Worm (Caenorhabditis elegans): ENCODE data around the gene C35D10.17.
A peak's percentile ranks its signal among the peaks of the same experiment; 100 is the strongest.

Gene C35D10.17

ce11 chrIII:4883429-4883828 lies 16.6 kb downstream of the C35D10.17 start, which contains the start of gene clec-5:
TSS of gene clec-5 (minus strand) at chrIII:4883606.
- TF ChIP-seq nhr-41 (GFP tag; IDR thresholded peaks at IDR 0.05) (no peak), pqm-1 (tag; optimal IDR thresholded peaks at IDR 0.05) (peak; percentile 56), dve-1 (tag; optimal IDR thresholded peaks at IDR 0.05; ENCODE audit: insufficient read depth) (peak; percentile 13), tra-1 (GFP tag; IDR thresholded peaks at IDR 0.05) (no peak), daf-16 (GFP tag; optimal IDR thresholded peaks at IDR 0.05) (no peak), daf-16 (tag; optimal IDR thresholded peaks at IDR 0.05) (peak; percentile 17), mxl-3 (GFP tag; optimal IDR thresholded peaks at IDR 0.05) (no peak), spr-3 (GFP tag; optimal IDR thresholded peaks at IDR 0.05) (no peak)

- TF ChIP-seq daf-16 (GFP tag; optimal IDR thresholded peaks at IDR 0.05) (no peak), daf-16 (tag; optimal IDR thresholded peaks at IDR 0.05) (peak; percentile 42), ceh-44 (GFP tag; IDR thresholded peaks at IDR 0.05) (no peak), dmd-6 (GFP tag; IDR thresholded peaks at IDR 0.05) (peak; percentile 36; the same call in 1 of the 2 replicates), nhr-28 (tag; optimal IDR thresholded peaks at IDR 0.05) (peak; percentile 8)
Measured at ce11 chrIII:4887291-4887690, 20.4 kb downstream of the C35D10.17 start, which contains the start of gene clec-6. TSS of gene clec-6 (minus strand) at chrIII:4887444.

ce11 chrIII:4890997-4891396 lies 24.1 kb downstream of the C35D10.17 start, which contains the start of gene F26F4.5:
TSS of gene F26F4.5 (minus strand) at chrIII:4891252.
- TF ChIP-seq aha-1 (tag) (peak; percentile 70), lin-38 (GFP tag; IDR thresholded peaks at IDR 0.05) (peak; percentile 45; the same call in 1 of the 2 replicates), Y105C5A.15 (GFP tag; IDR thresholded peaks at IDR 0.05) (no peak)

- TF ChIP-seq lin-1 (GFP tag; IDR thresholded peaks at IDR 0.05): no peak
- TF ChIP-seq nhr-102 (tag; optimal IDR thresholded peaks at IDR 0.05): no peak
- TF ChIP-seq ZK546.5 (tag; optimal IDR thresholded peaks at IDR 0.05): no peak
- no peak for TF ChIP-seq F37D6.2 (tag; optimal IDR thresholded peaks at IDR 0.05)
- no peak for TF ChIP-seq lin-13 (GFP tag; optimal IDR thresholded peaks at IDR 0.05)
- no peak for TF ChIP-seq dve-1 (tag; optimal IDR thresholded peaks at IDR 0.05; ENCODE audit: insufficient read depth)
- TF ChIP-seq pha-4 (GFP tag; IDR thresholded peaks at IDR 0.05): no peak
- TF ChIP-seq pha-4 (tag; optimal IDR thresholded peaks at IDR 0.05): no peak
- no peak for TF ChIP-seq unc-62 (GFP tag; optimal IDR thresholded peaks at IDR 0.05 in 1 of 2)
- no peak for TF ChIP-seq unc-62 (tag; optimal IDR thresholded peaks at IDR 0.05)
- TF ChIP-seq spr-1 (tag; optimal IDR thresholded peaks at IDR 0.05): no peak
- no peak for TF ChIP-seq sdz-12 (GFP tag; optimal IDR thresholded peaks at IDR 0.05)
- TF ChIP-seq lin-39 (tag; optimal IDR thresholded peaks at IDR 0.05): no peak
- no peak for TF ChIP-seq egl-27 (tag; optimal IDR thresholded peaks at IDR 0.05)
- no peak for TF ChIP-seq F10B5.3 (tag; optimal IDR thresholded peaks at IDR 0.05)
- TF ChIP-seq nhr-111 (GFP tag; optimal IDR thresholded peaks at IDR 0.05): no peak
- TF ChIP-seq saeg-2 (GFP tag; IDR thresholded peaks at IDR 0.05): no peak
Measured at ce11 chrIII:4893540-4893939, 26.7 kb downstream of the C35D10.17 start, which contains the start of gene F26F4.6. TSS of gene F26F4.6 (minus strand) at chrIII:4893640.

- TF ChIP-seq nhr-77 (tag; optimal IDR thresholded peaks at IDR 0.05): no peak
- peak in 1 of 2 experiments; percentile 91 for TF ChIP-seq unc-62 (GFP tag; optimal IDR thresholded peaks at IDR 0.05 in 1 of 2)
- TF ChIP-seq unc-62 (tag; optimal IDR thresholded peaks at IDR 0.05): no peak
Measured at ce11 chrIII:4895313-4895712, 28.5 kb downstream of the C35D10.17 start.

ce11 chrIII:4899035-4899578 lies 32.2 kb downstream of the C35D10.17 start, which contains the start of gene nhl-2:
TSS of gene nhl-2 (minus strand) at chrIII:4899085.
- TF ChIP-seq mep-1 (tag; optimal IDR thresholded peaks at IDR 0.05): no peak
- no peak for TF ChIP-seq Y75B8A.6 (GFP tag; IDR thresholded peaks at IDR 0.05)
- no peak for TF ChIP-seq ceh-44 (GFP tag; IDR thresholded peaks at IDR 0.05)
- no peak for TF ChIP-seq fkh-10 (GFP tag; optimal IDR thresholded peaks at IDR 0.05)
- no peak for TF ChIP-seq nhr-77 (tag; optimal IDR thresholded peaks at IDR 0.05)
- no peak for TF ChIP-seq Y48G9A.11 (GFP tag; IDR thresholded peaks at IDR 0.05)
- peak; percentile 76 for TF ChIP-seq hlh-30 (tag; optimal IDR thresholded peaks at IDR 0.05; ENCODE audit: insufficient read depth)
- no peak for TF ChIP-seq nhr-25 (tag; optimal IDR thresholded peaks at IDR 0.05; ENCODE audit: borderline replicate concordance, insufficient read depth)
- peak; percentile 5; the same call in 1 of the 2 replicates for TF ChIP-seq dmd-6 (GFP tag; IDR thresholded peaks at IDR 0.05)
- TF ChIP-seq nhr-28 (tag; optimal IDR thresholded peaks at IDR 0.05): no peak
- no peak for TF ChIP-seq lim-7 (GFP tag; IDR thresholded peaks at IDR 0.05)
- TF ChIP-seq mes-2 (tag; optimal IDR thresholded peaks at IDR 0.05; ENCODE audit: poor library complexity, severe bottlenecking): no peak
- peak; percentile 50 for TF ChIP-seq aha-1 (tag)
- TF ChIP-seq arid-1 (GFP tag; conservative IDR thresholded peaks at IDR 0.05): no peak
- TF ChIP-seq hmg-1.1 (GFP tag; IDR thresholded peaks at IDR 0.05): no peak

All from whole organism, L4 larva.